Worm (Caenorhabditis elegans): ENCODE results near the gene F35E8.1.
"Not testable (repeated sequence)": the region's sequence is repeated elsewhere in the genome, so short reads cannot be mapped to it uniquely, and the experiment has no call there.

DNA sequence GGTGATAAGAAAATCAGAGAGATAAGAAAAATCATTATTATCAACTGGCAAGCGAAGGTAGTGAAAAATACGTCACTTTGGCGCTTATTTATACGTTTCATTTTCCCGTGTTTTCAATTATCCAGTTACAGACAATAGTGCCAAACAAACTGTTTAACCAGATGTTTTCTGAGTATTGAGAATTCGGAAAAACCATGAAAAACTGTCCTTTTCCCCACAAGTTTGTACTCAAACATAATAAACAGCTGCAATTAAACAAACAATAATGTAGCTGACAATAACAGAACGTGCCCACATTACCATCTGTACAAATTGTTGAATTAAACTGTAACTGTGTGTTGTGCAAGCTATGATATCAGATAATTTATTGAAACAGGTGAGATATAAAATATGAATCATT is at the start of gene F35E8.1, which contains the start of gene F35E8.2:
- TF ChIP-seq hlh-30 (tag; optimal IDR thresholded peaks at IDR 0.05; ENCODE audit: insufficient read depth); ceh-24 (tag; optimal IDR thresholded peaks at IDR 0.05); elt-2 (tag; optimal IDR thresholded peaks at IDR 0.05); fkh-10 (GFP tag; optimal IDR thresholded peaks at IDR 0.05); pha-4 (tag; optimal IDR thresholded peaks at IDR 0.05); C08G9.2 (tag; optimal IDR thresholded peaks at IDR 0.05); pag-3 (tag; optimal IDR thresholded peaks at IDR 0.05; ENCODE audit: borderline replicate concordance); unc-86 (tag; optimal IDR thresholded peaks at IDR 0.05); ceh-48 (tag; optimal IDR thresholded peaks at IDR 0.05); ceh-9 (tag; optimal IDR thresholded peaks at IDR 0.05); nhr-11 (tag; optimal IDR thresholded peaks at IDR 0.05); eyg-1 (tag; optimal IDR thresholded peaks at IDR 0.05); rnt-1 (tag; optimal IDR thresholded peaks at IDR 0.05): not testable (repeated sequence)
